Fruit fly (Drosophila melanogaster): Measurements from ENCODE around the gene CG8043.

The CG8043 gene

dm6 chr3R:8642376-8642966 is 34.2 kb upstream of the CG8043 start (continued):
- TF ChIP-seq crc (GFP tag; optimal IDR thresholded peaks at IDR 0.05), result no peak
- no peak for TF ChIP-seq CG7271 (tag; optimal IDR thresholded peaks at IDR 0.05)
- TF ChIP-seq Sry-δ (GFP tag; optimal IDR thresholded peaks at IDR 0.05), result no peak
- TF ChIP-seq bigmax (GFP tag; optimal IDR thresholded peaks at IDR 0.05), result no peak
- no peak for TF ChIP-seq ara (GFP tag; IDR thresholded peaks at IDR 0.05)
- TF ChIP-seq pros (GFP tag; optimal IDR thresholded peaks at IDR 0.05), result no peak
- no peak for TF ChIP-seq CG17802 (tag; optimal IDR thresholded peaks at IDR 0.05)
- TF ChIP-seq corto (GFP tag; optimal IDR thresholded peaks at IDR 0.05), result peak; percentile 15
- peak; percentile 52 for TF ChIP-seq Opbp (GFP tag; IDR thresholded peaks at IDR 0.05; ENCODE audit: partially characterized antibody)
- no peak for TF ChIP-seq sob (GFP tag; IDR thresholded peaks at IDR 0.05)
- TF ChIP-seq ewg (GFP tag; optimal IDR thresholded peaks at IDR 0.05), result no peak
- no peak for TF ChIP-seq Adf1 (GFP tag; IDR thresholded peaks at IDR 0.05)
- peak; percentile 14 for TF ChIP-seq CG5180 (GFP tag; optimal IDR thresholded peaks at IDR 0.05)
- TF ChIP-seq CoRest (tag; optimal IDR thresholded peaks at IDR 0.05), result no peak
- no peak for TF ChIP-seq dati (GFP tag; IDR thresholded peaks at IDR 0.05)
- no peak for TF ChIP-seq CG4282 (GFP tag; optimal IDR thresholded peaks at IDR 0.05)
- no peak for TF ChIP-seq prd (optimal IDR thresholded peaks at IDR 0.05)
- TF ChIP-seq prd (GFP tag; IDR thresholded peaks at IDR 0.05), result no peak
- no peak for TF ChIP-seq lov (optimal IDR thresholded peaks at IDR 0.05)
- no peak for TF ChIP-seq lov (GFP tag; IDR thresholded peaks at IDR 0.05)
- no peak for TF ChIP-seq CG13775 (GFP tag; optimal IDR thresholded peaks at IDR 0.05)
- no peak for TF ChIP-seq grau (tag; optimal IDR thresholded peaks at IDR 0.05)
- no peak for TF ChIP-seq hbn (GFP tag; IDR thresholded peaks at IDR 0.05; ENCODE audit: partially characterized antibody)
- no peak for TF ChIP-seq D19B (GFP tag; optimal IDR thresholded peaks at IDR 0.05)
- no peak for TF ChIP-seq C15 (GFP tag; IDR thresholded peaks at IDR 0.05)
- TF ChIP-seq Mrtf (GFP tag; IDR thresholded peaks at IDR 0.05), result no peak
- peak in 1 of 2 experiments; percentile 98 for TF ChIP-seq Pdp1 (GFP tag; optimal IDR thresholded peaks at IDR 0.05)
- no peak for TF ChIP-seq CG10366 (GFP tag; IDR thresholded peaks at IDR 0.05)
- peak in 1 of 2 experiments; percentile 40 for TF ChIP-seq eve (GFP tag; optimal IDR thresholded peaks at IDR 0.05)
- TF ChIP-seq CG10565 (GFP tag; optimal IDR thresholded peaks at IDR 0.05), result no peak
- TF ChIP-seq CG10147 (GFP tag; optimal IDR thresholded peaks at IDR 0.05), result no peak
- TF ChIP-seq CG10321 (GFP tag; IDR thresholded peaks at IDR 0.05), result no peak
- no peak for TF ChIP-seq seq (GFP tag; IDR thresholded peaks at IDR 0.05)
- no peak for TF ChIP-seq CG10267 (tag; optimal IDR thresholded peaks at IDR 0.05)
- TF ChIP-seq Bgb (GFP tag; IDR thresholded peaks at IDR 0.05; ENCODE audit: partially characterized antibody), result peak; percentile 57
- TF ChIP-seq bcd (GFP tag; optimal IDR thresholded peaks at IDR 0.05), result no peak
- no peak for TF ChIP-seq caup (GFP tag; optimal IDR thresholded peaks at IDR 0.05; ENCODE audit: severe bottlenecking)
- TF ChIP-seq gce (GFP tag; IDR thresholded peaks at IDR 0.05), result no peak
- TF ChIP-seq CG14710 (tag; optimal IDR thresholded peaks at IDR 0.05), result no peak
- TF ChIP-seq Eip74EF (GFP tag; optimal IDR thresholded peaks at IDR 0.05), result no peak
- no peak; the same call in 1 of the 2 replicates for TF ChIP-seq unc-4 (GFP tag; IDR thresholded peaks at IDR 0.05; ENCODE audit: partially characterized antibody)
- TF ChIP-seq luna (GFP tag; optimal IDR thresholded peaks at IDR 0.05), result no peak
- TF ChIP-seq ap (GFP tag; IDR thresholded peaks at IDR 0.05), result no peak
- no peak for TF ChIP-seq Elba2 (GFP tag; optimal IDR thresholded peaks at IDR 0.05)
- TF ChIP-seq HLH4C (GFP tag; IDR thresholded peaks at IDR 0.05; ENCODE audit: partially characterized antibody), result peak; percentile 58
- no peak for TF ChIP-seq Oaz (GFP tag; IDR thresholded peaks at IDR 0.05)
- no peak for TF ChIP-seq CG13123 (GFP tag; optimal IDR thresholded peaks at IDR 0.05)
- no peak for TF ChIP-seq H15 (GFP tag; IDR thresholded peaks at IDR 0.05)
- no peak for TF ChIP-seq CG16863 (GFP tag; optimal IDR thresholded peaks at IDR 0.05)
- TF ChIP-seq CG7839 (tag; optimal IDR thresholded peaks at IDR 0.05), result no peak
